Worm (Caenorhabditis elegans): ENCODE measurements around the gene srgp-1.

srgp-1 gene

ce11 chrIV:11548671-11549070 lies 21.6 kb upstream of the srgp-1 start, which contains the start of gene M04B2.7:
TSS of gene M04B2.7 (minus strand) at chrIV:11548771.
- TF ChIP-seq bed-3 (GFP tag; optimal IDR thresholded peaks at IDR 0.05): no peak
- no peak for TF ChIP-seq M03D4.4 (tag; optimal IDR thresholded peaks at IDR 0.05)

ce11 chrIV:11549694-11550093 lies 20.6 kb upstream of the srgp-1 start:
- TF ChIP-seq hlh-1 (tag; optimal IDR thresholded peaks at IDR 0.05): peak; percentile 54
- no peak for TF ChIP-seq ceh-39 (tag; optimal IDR thresholded peaks at IDR 0.05)
- no peak for TF ChIP-seq nhr-12 (tag; optimal IDR thresholded peaks at IDR 0.05)
- peak; percentile 68 for TF ChIP-seq nhr-28 (tag; optimal IDR thresholded peaks at IDR 0.05)
- TF ChIP-seq tbx-8 (GFP tag; optimal IDR thresholded peaks at IDR 0.05): peak; percentile 15
- no peak for TF ChIP-seq mab-5 (tag; optimal IDR thresholded peaks at IDR 0.05)
- peak; percentile 81 for TF ChIP-seq ceh-43 (GFP tag; optimal IDR thresholded peaks at IDR 0.05)
- TF ChIP-seq unc-62 (GFP tag; optimal IDR thresholded peaks at IDR 0.05): peak; percentile 61
- peak; percentile 78 for TF ChIP-seq ham-2 (GFP tag; optimal IDR thresholded peaks at IDR 0.05)
- TF ChIP-seq flh-1 (GFP tag; optimal IDR thresholded peaks at IDR 0.05): peak; percentile 47
- TF ChIP-seq ztf-11 (tag; optimal IDR thresholded peaks at IDR 0.05): peak; percentile 57
- TF ChIP-seq ces-1 (GFP tag; optimal IDR thresholded peaks at IDR 0.05): no peak
- no peak for TF ChIP-seq elt-3 (tag; optimal IDR thresholded peaks at IDR 0.05)
- peak; percentile 91 for TF ChIP-seq sptf-1 (tag; optimal IDR thresholded peaks at IDR 0.05)
- peak; percentile 93 for TF ChIP-seq drap-1 (GFP tag; optimal IDR thresholded peaks at IDR 0.05)
- TF ChIP-seq lin-13 (tag; optimal IDR thresholded peaks at IDR 0.05): peak; percentile 59
- TF ChIP-seq nhr-76 (tag; optimal IDR thresholded peaks at IDR 0.05): no peak
- peak; percentile 79 for TF ChIP-seq lin-32 (GFP tag; optimal IDR thresholded peaks at IDR 0.05)
- TF ChIP-seq nhr-237 (tag; optimal IDR thresholded peaks at IDR 0.05): peak; percentile 20
- TF ChIP-seq mls-2 (tag; optimal IDR thresholded peaks at IDR 0.05): peak; percentile 90
- peak; percentile 90 for TF ChIP-seq ceh-83 (GFP tag; optimal IDR thresholded peaks at IDR 0.05)
- peak; percentile 86 for TF ChIP-seq cnd-1 (tag; optimal IDR thresholded peaks at IDR 0.05)
- TF ChIP-seq M03D4.4 (tag; optimal IDR thresholded peaks at IDR 0.05): peak; percentile 90
- peak; percentile 91 for TF ChIP-seq unc-120 (tag; optimal IDR thresholded peaks at IDR 0.05; ENCODE audit: poor library complexity, severe bottlenecking)
- peak; percentile 79 for TF ChIP-seq mep-1 (tag; optimal IDR thresholded peaks at IDR 0.05)
- peak; percentile 85 for TF ChIP-seq sem-2 (GFP tag; optimal IDR thresholded peaks at IDR 0.05)
- no peak for TF ChIP-seq snpc-4 (tag; optimal IDR thresholded peaks at IDR 0.05)
- TF ChIP-seq lsy-2 (tag; optimal IDR thresholded peaks at IDR 0.05): peak; percentile 29
- no peak for TF ChIP-seq unc-39 (tag; optimal IDR thresholded peaks at IDR 0.05)
- peak; percentile 28 for TF ChIP-seq pha-4 (tag; optimal IDR thresholded peaks at IDR 0.05)
- peak; percentile 85 for TF ChIP-seq bed-3 (GFP tag; optimal IDR thresholded peaks at IDR 0.05)

ce11 chrIV:11551813-11552212 lies 18.5 kb upstream of the srgp-1 start, which contains the start of gene col-128:
TSS of gene col-128 (minus strand) at chrIV:11551960.
- no peak for TF ChIP-seq bed-3 (GFP tag; optimal IDR thresholded peaks at IDR 0.05)
- TF ChIP-seq flh-1 (GFP tag; optimal IDR thresholded peaks at IDR 0.05): no peak
- TF ChIP-seq unc-120 (tag; optimal IDR thresholded peaks at IDR 0.05; ENCODE audit: poor library complexity, severe bottlenecking): no peak
- no peak for TF ChIP-seq cnd-1 (tag; optimal IDR thresholded peaks at IDR 0.05)
- no peak for TF ChIP-seq mls-2 (tag; optimal IDR thresholded peaks at IDR 0.05)
- no peak for TF ChIP-seq elt-3 (tag; optimal IDR thresholded peaks at IDR 0.05)

ce11 chrIV:11561677-11562076 lies 8.6 kb upstream of the srgp-1 start, which contains the start of gene F12F6.7:
TSS of gene F12F6.7 (minus strand) at chrIV:11561833.
- TF ChIP-seq ham-2 (GFP tag; optimal IDR thresholded peaks at IDR 0.05) (no peak), hlh-1 (tag; optimal IDR thresholded peaks at IDR 0.05) (no peak), bed-3 (GFP tag; optimal IDR thresholded peaks at IDR 0.05) (no peak), nhr-76 (tag; optimal IDR thresholded peaks at IDR 0.05) (no peak), ztf-11 (tag; optimal IDR thresholded peaks at IDR 0.05) (no peak), ces-1 (GFP tag; optimal IDR thresholded peaks at IDR 0.05) (no peak), nhr-2 (tag; optimal IDR thresholded peaks at IDR 0.05) (no peak)

ce11 chrIV:11563090-11563489 lies 7.2 kb upstream of the srgp-1 start:
- TF ChIP-seq nhr-76 (tag; optimal IDR thresholded peaks at IDR 0.05) (no peak), elt-1 (tag; optimal IDR thresholded peaks at IDR 0.05; ENCODE audit: borderline replicate concordance, insufficient read depth) (no peak), nhr-12 (tag; optimal IDR thresholded peaks at IDR 0.05) (no peak)
